Fruit fly (Drosophila melanogaster) whole organism, embryonic: Measurements from ENCODE around the gene beta4GalT7.

ENCODE experiments used
- Ada2b ChIP-seq: fragments of 200-800 bp; sonication (Bioruptor generic); IDR thresholded peaks from 2 replicates; pipeline ENCODE4 v1.3.6; 2022; ENCODE audit warnings: missing biosample characterization, missing genetic modification characterization
- BEAF-32 ChIP-seq: fragments of 200-800 bp; sonication (Bioruptor generic); optimal IDR thresholded peaks from 3 replicates; lab custom pipeline; 2017; ENCODE audit warnings: missing biosample characterization, missing genetic modification characterization, mild to moderate bottlenecking, moderate library complexity, missing genetic modification reagents
- CG10565 ChIP-seq: fragments of 200-800 bp; sonication (Bioruptor generic); optimal IDR thresholded peaks from 3 replicates; lab custom pipeline; 2016; ENCODE audit warnings: missing biosample characterization, mild to moderate bottlenecking, missing genetic modification characterization
- CG11504 ChIP-seq: fragments of 200-800 bp; sonication (Bioruptor generic); optimal IDR thresholded peaks from 3 replicates; lab custom pipeline; 2019; ENCODE audit warnings: missing biosample characterization, mild to moderate bottlenecking, missing genetic modification characterization, moderate library complexity
- CG12071 ChIP-seq: fragments of 200-800 bp; sonication (Bioruptor generic); optimal IDR thresholded peaks from 3 replicates; lab custom pipeline; 2018; ENCODE audit warnings: missing biosample characterization, mild to moderate bottlenecking, missing genetic modification characterization
- CG12236 ChIP-seq: fragments of 200-800 bp; sonication (Bioruptor generic); optimal IDR thresholded peaks from 2 replicates; lab custom pipeline; 2016; ENCODE audit warnings: missing biosample characterization, missing genetic modification characterization
- CG13296 ChIP-seq: fragments of 200-800 bp; sonication (Bioruptor generic); optimal IDR thresholded peaks from 3 replicates; lab custom pipeline; 2018; ENCODE audit warnings: missing biosample characterization, mild to moderate bottlenecking, missing genetic modification characterization
- CG13424 ChIP-seq: fragments of 200-800 bp; sonication (Bioruptor generic); optimal IDR thresholded peaks from 2 replicates; lab custom pipeline; 2019; ENCODE audit warnings: missing biosample characterization, mild to moderate bottlenecking, missing genetic modification characterization, moderate library complexity
- CG17328 ChIP-seq: fragments of 200-800 bp; sonication (Bioruptor generic); IDR thresholded peaks from 2 replicates; pipeline ENCODE4 v1.3.6; 2022; ENCODE audit warnings: missing biosample characterization, missing genetic modification characterization
- CG1832 ChIP-seq: fragments of 200-800 bp; sonication (Bioruptor generic); optimal IDR thresholded peaks from 2 replicates; lab custom pipeline; 2017; ENCODE audit warnings: missing biosample characterization, mild to moderate bottlenecking, missing genetic modification characterization, inconsistent platforms
- CG2116 ChIP-seq: fragments of 200-800 bp; sonication (Bioruptor generic); optimal IDR thresholded peaks from 3 replicates; lab custom pipeline; 2018; ENCODE audit warnings: missing biosample characterization, mild to moderate bottlenecking, missing genetic modification characterization
- CG2712 ChIP-seq: fragments of 200-800 bp; optimal IDR thresholded peaks from 3 replicates; lab custom pipeline; 2019; ENCODE audit warnings: missing biosample characterization, mild to moderate bottlenecking, missing genetic modification characterization, moderate library complexity
- CG32772 ChIP-seq: fragments of 200-800 bp; sonication (Bioruptor generic); IDR thresholded peaks from 2 replicates; pipeline ENCODE4 v1.3.6; 2022; ENCODE audit warnings: missing biosample characterization, missing genetic modification characterization
- CG4424 ChIP-seq: fragments of 200-800 bp; sonication (Bioruptor generic); optimal IDR thresholded peaks from 3 replicates; lab custom pipeline; 2016; ENCODE audit warnings: missing biosample characterization, missing genetic modification characterization
- CG7271 ChIP-seq: fragments of 200-800 bp; sonication (Bioruptor generic); optimal IDR thresholded peaks from 2 replicates; lab custom pipeline; 2018; ENCODE audit warnings: missing biosample characterization, mild to moderate bottlenecking, missing genetic modification characterization, moderate library complexity
- CG7786 ChIP-seq: fragments of 200-800 bp; sonication (Bioruptor generic); optimal IDR thresholded peaks from 2 replicates; lab custom pipeline; 2016; ENCODE audit warnings: missing biosample characterization, missing genetic modification characterization
- CG7839 ChIP-seq: fragments of 200-800 bp; sonication (Bioruptor generic); optimal IDR thresholded peaks from 3 replicates; lab custom pipeline; 2018; ENCODE audit warnings: missing biosample characterization, mild to moderate bottlenecking, missing genetic modification characterization, moderate library complexity
- CTCF ChIP-seq: fragments of 200-800 bp; sonication (Bioruptor generic); optimal IDR thresholded peaks from 2 replicates; lab custom pipeline; 2017; ENCODE audit warnings: missing biosample characterization, mild to moderate bottlenecking, missing genetic modification characterization, moderate library complexity
- Drgx ChIP-seq: fragments of 200-800 bp; sonication (Bioruptor generic); IDR thresholded peaks from 2 replicates; pipeline ENCODE4 v1.3.6; 2022; ENCODE audit warnings: missing biosample characterization, missing genetic modification characterization
- Ets65A ChIP-seq: fragments of 200-800 bp; sonication (Bioruptor generic); peaks from one replicate; lab custom pipeline; 2016; ENCODE audit warnings: missing biosample characterization, missing genetic modification characterization
- Gug ChIP-seq: fragments of 200-800 bp; sonication (Bioruptor generic); IDR thresholded peaks from 4 replicates; pipeline ENCODE4 v1.3.6; 2022; ENCODE audit warnings: missing biosample characterization, missing genetic modification characterization
- MTF-1 ChIP-seq: fragments of 200-800 bp; sonication (Bioruptor generic); optimal IDR thresholded peaks from 2 replicates; lab custom pipeline; 2018; ENCODE audit warnings: missing biosample characterization, mild to moderate bottlenecking, missing genetic modification characterization, borderline replicate concordance
- Meics ChIP-seq: fragments of 200-800 bp; sonication (Bioruptor generic); optimal IDR thresholded peaks from 2 replicates; lab custom pipeline; 2017; ENCODE audit warnings: missing biosample characterization, mild to moderate bottlenecking, missing genetic modification characterization
- Rfx ChIP-seq: fragments of 200-800 bp; sonication (Bioruptor generic); IDR thresholded peaks from 2 replicates; pipeline ENCODE4 v1.3.6; 2022; ENCODE audit warnings: missing biosample characterization, missing genetic modification characterization
- Scr ChIP-seq: fragments of 200-800 bp; sonication (Bioruptor generic); IDR thresholded peaks from 2 replicates; pipeline ENCODE4 v1.3.6; 2022; ENCODE audit warnings: missing biosample characterization, missing genetic modification characterization; ENCODE audit not compliant: partially characterized antibody
- Side ChIP-seq: fragments of 200-800 bp; sonication (Bioruptor generic); optimal IDR thresholded peaks from 2 replicates; lab custom pipeline; 2016; ENCODE audit warnings: missing biosample characterization, missing genetic modification characterization
- Six4 ChIP-seq: fragments of 200-800 bp; sonication (Bioruptor generic); optimal IDR thresholded peaks from 2 replicates; lab custom pipeline; 2016; ENCODE audit warnings: missing biosample characterization, missing genetic modification characterization
- Sox102F ChIP-seq: fragments of 200-800 bp; sonication (Bioruptor generic); optimal IDR thresholded peaks from 2 replicates; lab custom pipeline; 2018; ENCODE audit warnings: missing biosample characterization, mild to moderate bottlenecking, missing genetic modification characterization, moderate library complexity
- al ChIP-seq: fragments of 200-800 bp; sonication (Bioruptor generic); IDR thresholded peaks from 2 replicates; pipeline ENCODE4 v1.3.6; 2022; ENCODE audit warnings: missing biosample characterization, missing genetic modification characterization
- btn ChIP-seq: fragments of 200-800 bp; sonication (Bioruptor generic); optimal IDR thresholded peaks from 2 replicates; lab custom pipeline; 2016; ENCODE audit warnings: missing biosample characterization, missing genetic modification characterization
- ci ChIP-seq: fragments of 200-800 bp; sonication (Bioruptor generic); IDR thresholded peaks from 3 replicates; pipeline ENCODE4 v1.3.6; 2022; ENCODE audit warnings: missing biosample characterization, missing genetic modification characterization
- emc ChIP-seq: fragments of 200-800 bp; sonication (Bioruptor generic); optimal IDR thresholded peaks from 2 replicates; lab custom pipeline; 2016; ENCODE audit warnings: missing biosample characterization, missing genetic modification characterization
- fd96Cb ChIP-seq: fragments of 200-800 bp; sonication (Bioruptor generic); optimal IDR thresholded peaks from 2 replicates; lab custom pipeline; 2018; ENCODE audit warnings: missing biosample characterization, mild to moderate bottlenecking, missing genetic modification characterization, moderate library complexity
- gem ChIP-seq: fragments of 200-800 bp; sonication (Bioruptor generic); optimal IDR thresholded peaks from 2 replicates; lab custom pipeline; 2019; ENCODE audit warnings: missing biosample characterization, mild to moderate bottlenecking, missing genetic modification characterization, moderate library complexity
- grau ChIP-seq: fragments of 200-800 bp; optimal IDR thresholded peaks from 3 replicates; lab custom pipeline; 2019; ENCODE audit warnings: missing biosample characterization, mild to moderate bottlenecking, missing genetic modification characterization, moderate library complexity
- hb ChIP-seq: fragments of 200-800 bp; sonication (Bioruptor generic); IDR thresholded peaks from 3 replicates; pipeline ENCODE4 v1.3.6; 2022; ENCODE audit warnings: missing biosample characterization, missing genetic modification characterization; ENCODE audit not compliant: partially characterized antibody
- jigr1 ChIP-seq: fragments of 200-800 bp; sonication (Bioruptor generic); IDR thresholded peaks from 3 replicates; pipeline ENCODE4 v1.3.6; 2022; ENCODE audit warnings: missing biosample characterization, missing genetic modification characterization
- lbe ChIP-seq: fragments of 200-800 bp; sonication (Bioruptor generic); optimal IDR thresholded peaks from 2 replicates; lab custom pipeline; 2016; ENCODE audit warnings: missing biosample characterization, mild to moderate bottlenecking, missing genetic modification characterization
- nmo ChIP-seq: fragments of 200-800 bp; sonication (Bioruptor generic); optimal IDR thresholded peaks from 2 replicates; lab custom pipeline; 2018; ENCODE audit warnings: missing biosample characterization, mild to moderate bottlenecking, missing genetic modification characterization, moderate library complexity
- oc ChIP-seq: fragments of 200-800 bp; sonication (Bioruptor generic); optimal IDR thresholded peaks from 2 replicates; lab custom pipeline; 2018; ENCODE audit warnings: missing biosample characterization, mild to moderate bottlenecking, missing genetic modification characterization, moderate library complexity
- odd ChIP-seq: fragments of 200-800 bp; sonication (Bioruptor generic); optimal IDR thresholded peaks from 2 replicates; lab custom pipeline; 2017; ENCODE audit warnings: missing biosample characterization, mild to moderate bottlenecking, missing genetic modification characterization
- pfk ChIP-seq: fragments of 200-800 bp; sonication (Bioruptor generic); optimal IDR thresholded peaks from 2 replicates; lab custom pipeline; 2018; ENCODE audit warnings: missing biosample characterization, mild to moderate bottlenecking, missing genetic modification characterization, moderate library complexity
- pros ChIP-seq: fragments of 200-800 bp; sonication (Bioruptor generic); optimal IDR thresholded peaks from 3 replicates; lab custom pipeline; 2019; ENCODE audit warnings: missing biosample characterization, mild to moderate bottlenecking, missing genetic modification characterization, moderate library complexity
- shn ChIP-seq: fragments of 200-800 bp; sonication (Bioruptor generic); optimal IDR thresholded peaks from 3 replicates; lab custom pipeline; 2016; ENCODE audit warnings: missing biosample characterization, missing genetic modification characterization
- slp2 ChIP-seq: fragments of 200-800 bp; sonication (Bioruptor generic); optimal IDR thresholded peaks from 2 replicates; lab custom pipeline; 2016; ENCODE audit warnings: missing biosample characterization, missing genetic modification characterization
- so ChIP-seq: fragments of 200-800 bp; sonication (Bioruptor generic); IDR thresholded peaks from 3 replicates; pipeline ENCODE4 v1.3.6; 2022; ENCODE audit warnings: missing biosample characterization, missing genetic modification characterization
- sob ChIP-seq: fragments of 200-800 bp; sonication (Bioruptor generic); IDR thresholded peaks from 2 replicates; pipeline ENCODE4 v1.3.6; 2022; ENCODE audit warnings: missing biosample characterization, missing genetic modification characterization
- tna ChIP-seq: fragments of 200-800 bp; sonication (Bioruptor generic); IDR thresholded peaks from 2 replicates; pipeline ENCODE4 v1.3.6; 2022; ENCODE audit warnings: missing biosample characterization, missing genetic modification characterization; ENCODE audit not compliant: partially characterized antibody
- wdn ChIP-seq: fragments of 200-800 bp; sonication (Bioruptor generic); IDR thresholded peaks from 2 replicates; pipeline ENCODE4 v1.3.6; 2022; ENCODE audit warnings: missing biosample characterization, missing genetic modification characterization
- wor ChIP-seq: fragments of 200-800 bp; sonication (Bioruptor generic); IDR thresholded peaks from 2 replicates; pipeline ENCODE4 v1.3.6; 2022; ENCODE audit warnings: missing biosample characterization, missing genetic modification characterization
- zfh1 ChIP-seq: fragments of 200-800 bp; sonication (Bioruptor generic); IDR thresholded peaks from 3 replicates; pipeline ENCODE4 v1.3.6; 2022; ENCODE audit warnings: missing biosample characterization, missing genetic modification characterization
- zfh2 ChIP-seq: fragments of 200-800 bp; sonication (Bioruptor generic); optimal IDR thresholded peaks from 2 replicates; lab custom pipeline; 2016; ENCODE audit warnings: missing biosample characterization, missing genetic modification characterization

beta4GalT7 gene

DNA sequence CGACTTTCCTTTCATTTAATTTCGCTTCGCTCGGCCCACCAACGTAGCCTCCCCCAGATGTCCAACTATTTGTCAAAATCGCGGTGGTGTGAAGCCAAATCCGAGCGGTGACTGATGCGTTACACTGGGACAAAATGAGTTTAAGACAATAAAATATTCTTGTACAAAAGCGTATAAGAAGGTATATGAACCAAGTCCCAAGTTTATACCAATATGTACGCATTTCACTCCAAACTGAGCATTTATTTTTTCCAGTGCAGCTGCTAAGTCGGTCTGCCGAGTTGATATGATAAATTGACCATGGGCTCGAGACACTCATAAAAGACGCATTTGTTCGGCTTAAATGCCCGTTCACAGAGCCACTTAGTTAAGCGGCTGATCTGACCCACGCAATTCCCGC, 18.3 kb upstream of the beta4GalT7 start (continued):
- peak; percentile 26; the same call in 1 of the 2 replicates for TF ChIP-seq al
- TF ChIP-seq wdn (GFP tag; lab: Robert Waterston, UW), result no peak
- no peak for TF ChIP-seq BEAF-32 (GFP tag; lab: Kevin White, UChicago)
- TF ChIP-seq Side (GFP tag; lab: Kevin White, UChicago), result no peak
- peak; percentile 42 for TF ChIP-seq CG7786
- TF ChIP-seq CG2116, result no peak
- TF ChIP-seq Rfx (GFP tag; lab: Robert Waterston, UW), result peak; percentile 74
- peak; percentile 58 for TF ChIP-seq CG4424
- TF ChIP-seq pros (GFP tag; lab: Kevin White, UChicago), result no peak
- TF ChIP-seq nmo, result peak; percentile 70
- TF ChIP-seq Meics (GFP tag; lab: Kevin White, UChicago), result peak; percentile 41
- TF ChIP-seq CG32772 (GFP tag; lab: Robert Waterston, UW), result peak; percentile 29; the same call in 1 of the 2 replicates
- TF ChIP-seq CG7271 (tag; lab: Kevin White, UChicago), result no peak
- TF ChIP-seq CG11504 (tag; lab: Kevin White, UChicago), result peak; percentile 75
- TF ChIP-seq Sox102F, result peak; percentile 70
- no peak for TF ChIP-seq btn
- peak; percentile 80 for TF ChIP-seq ci (GFP tag; lab: Robert Waterston, UW)
- peak; percentile 59 for TF ChIP-seq CG13424 (tag; lab: Kevin White, UChicago)
- TF ChIP-seq CG10565 (GFP tag; lab: Kevin White, UChicago), result no peak
- 0 out of 4 replicates have a peak, but pooled peaks have one; percentile 29 for TF ChIP-seq Gug (GFP tag; lab: Robert Waterston, UW)
- no peak for TF ChIP-seq CG1832 (GFP tag; lab: Kevin White, UChicago)
- peak; percentile 70 for TF ChIP-seq CG17328
- no peak for TF ChIP-seq so
- TF ChIP-seq shn (GFP tag; lab: Kevin White, UChicago), result peak; percentile 7
- no peak for TF ChIP-seq jigr1 (GFP tag; lab: Robert Waterston, UW)
- TF ChIP-seq slp2 (GFP tag; lab: Kevin White, UChicago), result no peak
- TF ChIP-seq gem (tag; lab: Kevin White, UChicago), result no peak
- peak; percentile 62 for TF ChIP-seq CG7839 (tag; lab: Kevin White, UChicago)
- TF ChIP-seq zfh1, result peak; percentile 77
- 0 out of 2 replicates have a peak, but pooled peaks have one; percentile 25 for TF ChIP-seq wor (GFP tag; lab: Robert Waterston, UW)
- TF ChIP-seq zfh2 (GFP tag; lab: Kevin White, UChicago), result no peak
- TF ChIP-seq grau (tag; lab: Kevin White, UChicago), result peak; percentile 47
- no peak for TF ChIP-seq CTCF (GFP tag; lab: Kevin White, UChicago)
- TF ChIP-seq sob (GFP tag; lab: Robert Waterston, UW), result peak; percentile 77
- no peak for TF ChIP-seq Scr (GFP tag; lab: Robert Waterston, UW)
- no peak for TF ChIP-seq hb
- peak; percentile 66 for TF ChIP-seq Six4 (GFP tag; lab: Kevin White, UChicago)
- TF ChIP-seq odd, result no peak
- no peak for TF ChIP-seq emc (GFP tag; lab: Kevin White, UChicago)
- peak; percentile 38; the same call in 1 of the 2 replicates for TF ChIP-seq Drgx (GFP tag; lab: Robert Waterston, UW)
- TF ChIP-seq tna, result no peak
- peak; percentile 52 for TF ChIP-seq CG12071 (GFP tag; lab: Kevin White, UChicago)
- TF ChIP-seq lbe, result no peak
- TF ChIP-seq CG2712 (tag; lab: Kevin White, UChicago), result peak; percentile 45
- TF ChIP-seq CG12236 (GFP tag; lab: Kevin White, UChicago), result no peak
- TF ChIP-seq MTF-1 (GFP tag; lab: Kevin White, UChicago), result peak; percentile 8
- peak; percentile 61 for TF ChIP-seq Ada2b (GFP tag; lab: Robert Waterston, UW)
- TF ChIP-seq Ets65A (GFP tag; lab: Kevin White, UChicago), result peak; percentile 73
- no peak for TF ChIP-seq pfk (GFP tag; lab: Kevin White, UChicago)
- TF ChIP-seq CG13296, result no peak
- TF ChIP-seq oc (tag; lab: Kevin White, UChicago), result peak; percentile 92
- peak; percentile 56 for TF ChIP-seq fd96Cb (tag; lab: Kevin White, UChicago)
